Fruit fly (Drosophila melanogaster) whole organism, embryonic: ENCODE data around the gene slpr.

Experiments
- Abd-B ChIP-seq: fragments of 200-800 bp; sonication (Bioruptor generic); optimal IDR thresholded peaks from 2 replicates; lab custom pipeline; 2018; ENCODE audit warnings: missing biosample characterization, mild to moderate bottlenecking, missing genetic modification characterization, moderate library complexity
- BEAF-32 ChIP-seq: fragments of 200-800 bp; sonication (Bioruptor generic); optimal IDR thresholded peaks from 3 replicates; lab custom pipeline; 2017; ENCODE audit warnings: missing biosample characterization, missing genetic modification characterization, mild to moderate bottlenecking, moderate library complexity, missing genetic modification reagents
- Bgb ChIP-seq: fragments of 200-800 bp; sonication (Bioruptor generic); IDR thresholded peaks from 2 replicates; pipeline ENCODE4 v1.3.6; 2022; ENCODE audit warnings: missing biosample characterization, missing genetic modification characterization; ENCODE audit not compliant: partially characterized antibody
- C15 ChIP-seq: fragments of 200-800 bp; sonication (Bioruptor generic); IDR thresholded peaks from 3 replicates; pipeline ENCODE4 v1.3.6; 2022; ENCODE audit warnings: missing biosample characterization, missing genetic modification characterization
- CG10654 ChIP-seq: fragments of 200-800 bp; sonication (Bioruptor generic); optimal IDR thresholded peaks from 2 replicates; lab custom pipeline; 2016; ENCODE audit warnings: missing biosample characterization, missing genetic modification characterization
- CG10979 ChIP-seq: fragments of 200-800 bp; sonication (Bioruptor generic); optimal IDR thresholded peaks from 2 replicates; lab custom pipeline; 2018; ENCODE audit warnings: missing biosample characterization, mild to moderate bottlenecking, missing genetic modification characterization, moderate library complexity
- CG13287 ChIP-seq: fragments of 200-800 bp; sonication (Bioruptor generic); IDR thresholded peaks from 2 replicates; pipeline ENCODE4 v1.3.6; 2022; ENCODE audit warnings: missing biosample characterization, missing genetic modification characterization; ENCODE audit not compliant: partially characterized antibody
- CG14710 ChIP-seq: fragments of 200-800 bp; sonication (Bioruptor generic); optimal IDR thresholded peaks from 3 replicates; lab custom pipeline; 2019; ENCODE audit warnings: missing biosample characterization, mild to moderate bottlenecking, missing genetic modification characterization, moderate library complexity
- CG14965 ChIP-seq: fragments of 200-800 bp; sonication (Bioruptor generic); optimal IDR thresholded peaks from 2 replicates; lab custom pipeline; 2016; ENCODE audit warnings: missing biosample characterization, missing genetic modification characterization, borderline replicate concordance
- CG15696 ChIP-seq: fragments of 200-800 bp; sonication (Bioruptor generic); optimal IDR thresholded peaks from 2 replicates; lab custom pipeline; 2019; ENCODE audit warnings: missing biosample characterization, mild to moderate bottlenecking, missing genetic modification characterization, moderate library complexity
- CG1602 ChIP-seq: fragments of 200-800 bp; sonication (Bioruptor generic); optimal IDR thresholded peaks from 3 replicates; lab custom pipeline; 2016; ENCODE audit warnings: missing biosample characterization, missing genetic modification characterization
- CG16779 ChIP-seq: fragments of 200-800 bp; sonication (Bioruptor generic); IDR thresholded peaks from 2 replicates; pipeline ENCODE4 v1.3.6; 2022; ENCODE audit warnings: missing biosample characterization, missing genetic modification characterization
- CG16815 ChIP-seq: fragments of 200-800 bp; sonication (Bioruptor generic); optimal IDR thresholded peaks from 3 replicates; lab custom pipeline; 2017; ENCODE audit warnings: missing biosample characterization, mild to moderate bottlenecking, missing genetic modification characterization
- CG17802 ChIP-seq: fragments of 200-800 bp; sonication (Bioruptor generic); optimal IDR thresholded peaks from 2 replicates; lab custom pipeline; 2018; ENCODE audit warnings: missing biosample characterization, mild to moderate bottlenecking, missing genetic modification characterization, moderate library complexity
- CG18262 ChIP-seq: fragments of 200-800 bp; optimal IDR thresholded peaks from 3 replicates; lab custom pipeline; 2019; ENCODE audit warnings: missing biosample characterization, mild to moderate bottlenecking, missing genetic modification characterization, moderate library complexity
- CG2116 ChIP-seq: fragments of 200-800 bp; sonication (Bioruptor generic); optimal IDR thresholded peaks from 3 replicates; lab custom pipeline; 2018; ENCODE audit warnings: missing biosample characterization, mild to moderate bottlenecking, missing genetic modification characterization
- CG2129 ChIP-seq: fragments of 200-800 bp; sonication (Bioruptor generic); IDR thresholded peaks from 2 replicates; pipeline ENCODE4 v1.3.6; 2022; ENCODE audit warnings: missing biosample characterization, missing genetic modification characterization; ENCODE audit not compliant: partially characterized antibody
- CG3838 ChIP-seq: fragments of 200-800 bp; sonication (Bioruptor generic); optimal IDR thresholded peaks from 3 replicates; lab custom pipeline; 2016; ENCODE audit warnings: missing biosample characterization, missing genetic modification characterization
- CG4617 ChIP-seq: fragments of 200-800 bp; sonication (Bioruptor generic); optimal IDR thresholded peaks from 3 replicates; lab custom pipeline; 2016; ENCODE audit warnings: missing biosample characterization, missing genetic modification characterization, borderline replicate concordance
- CG4820 ChIP-seq: fragments of 200-800 bp; sonication (Bioruptor generic); optimal IDR thresholded peaks from 3 replicates; lab custom pipeline; 2016; ENCODE audit warnings: missing biosample characterization, missing genetic modification characterization
- CG6654 ChIP-seq: fragments of 200-800 bp; sonication (Bioruptor generic); optimal IDR thresholded peaks from 2 replicates; lab custom pipeline; 2017; ENCODE audit warnings: missing biosample characterization, mild to moderate bottlenecking, missing genetic modification characterization
- CG6791 ChIP-seq: fragments of 200-800 bp; sonication (Bioruptor generic); IDR thresholded peaks from 3 replicates; pipeline ENCODE4 v1.3.6; 2022; ENCODE audit warnings: missing biosample characterization, missing genetic modification characterization; ENCODE audit not compliant: partially characterized antibody
- Dip2 ChIP-seq: fragments of 200-800 bp; sonication (Bioruptor generic); IDR thresholded peaks from 2 replicates; pipeline ENCODE4 v1.3.6; 2022; ENCODE audit warnings: missing biosample characterization, missing genetic modification characterization
- Drgx ChIP-seq: fragments of 200-800 bp; sonication (Bioruptor generic); IDR thresholded peaks from 2 replicates; pipeline ENCODE4 v1.3.6; 2022; ENCODE audit warnings: missing biosample characterization, missing genetic modification characterization
- H2.0 ChIP-seq: fragments of 200-800 bp; sonication (Bioruptor generic); IDR thresholded peaks from 2 replicates; pipeline ENCODE4 v1.3.6; 2022; ENCODE audit warnings: missing biosample characterization, missing genetic modification characterization
- HLHmδ ChIP-seq: fragments of 200-800 bp; sonication (Bioruptor generic); optimal IDR thresholded peaks from 2 replicates; lab custom pipeline; 2018; ENCODE audit warnings: missing biosample characterization, mild to moderate bottlenecking, missing genetic modification characterization, moderate library complexity
- Max ChIP-seq: fragments of 200-800 bp; sonication (Bioruptor generic); optimal IDR thresholded peaks from 2 replicates; lab custom pipeline; 2016; ENCODE audit warnings: missing biosample characterization, mild to moderate bottlenecking, missing genetic modification characterization
- Mes4 ChIP-seq: fragments of 200-800 bp; sonication (Bioruptor generic); optimal IDR thresholded peaks from 2 replicates; lab custom pipeline; 2016; ENCODE audit warnings: missing biosample characterization, missing genetic modification characterization
- Sin3A ChIP-seq: fragments of >200 bp; optimal IDR thresholded peaks from 2 replicates; lab custom pipeline; 2018
- Ssrp ChIP-seq: fragments of 200-800 bp; sonication (Bioruptor generic); optimal IDR thresholded peaks from 2 replicates; lab custom pipeline; 2018; ENCODE audit warnings: missing biosample characterization, mild to moderate bottlenecking, missing genetic modification characterization, moderate library complexity
- Xrp1 ChIP-seq: fragments of 200-800 bp; sonication (Bioruptor generic); IDR thresholded peaks from 2 replicates; pipeline ENCODE4 v1.3.6; 2022; ENCODE audit warnings: missing biosample characterization, missing genetic modification characterization
- ara ChIP-seq: fragments of 200-800 bp; sonication (Bioruptor generic); IDR thresholded peaks from 2 replicates; pipeline ENCODE4 v1.3.6; 2022; ENCODE audit warnings: missing biosample characterization, missing genetic modification characterization
- ase ChIP-seq: fragments of 200-800 bp; sonication (Bioruptor generic); IDR thresholded peaks from 3 replicates; pipeline ENCODE4 v1.3.6; 2022; ENCODE audit warnings: missing biosample characterization, missing genetic modification characterization
- btn ChIP-seq: fragments of 200-800 bp; sonication (Bioruptor generic); optimal IDR thresholded peaks from 2 replicates; lab custom pipeline; 2016; ENCODE audit warnings: missing biosample characterization, missing genetic modification characterization
- cad ChIP-seq: fragments of >200 bp; optimal IDR thresholded peaks from 2 replicates; lab custom pipeline; 2017; ENCODE audit warnings: missing biosample characterization, missing genetic modification characterization
- chm ChIP-seq: fragments of 200-800 bp; sonication (Bioruptor generic); IDR thresholded peaks from 2 replicates; pipeline ENCODE4 v1.3.6; 2022; ENCODE audit warnings: missing biosample characterization, missing genetic modification characterization
- danr ChIP-seq: fragments of 200-800 bp; sonication (Bioruptor generic); IDR thresholded peaks from 2 replicates; pipeline ENCODE4 v1.3.6; 2022; ENCODE audit warnings: missing biosample characterization, missing genetic modification characterization
- dmrt11E ChIP-seq: fragments of 200-800 bp; sonication (Bioruptor generic); optimal IDR thresholded peaks from 3 replicates; lab custom pipeline; 2018; ENCODE audit warnings: missing biosample characterization, mild to moderate bottlenecking, missing genetic modification characterization, moderate library complexity
- dmrt99B ChIP-seq: fragments of 200-800 bp; sonication (Bioruptor generic); optimal IDR thresholded peaks from 2 replicates; lab custom pipeline; 2018; ENCODE audit warnings: missing biosample characterization, mild to moderate bottlenecking, missing genetic modification characterization, moderate library complexity
- ftz-f1 ChIP-seq: fragments of 200-800 bp; sonication (Bioruptor generic); optimal IDR thresholded peaks from 2 replicates; lab custom pipeline; 2016; ENCODE audit warnings: missing biosample characterization, missing genetic modification characterization
- grn ChIP-seq: fragments of 200-800 bp; sonication (Bioruptor generic); optimal IDR thresholded peaks from 3 replicates; lab custom pipeline; 2017; ENCODE audit warnings: missing biosample characterization, missing genetic modification characterization
- ham ChIP-seq: fragments of 200-800 bp; sonication (Bioruptor generic); IDR thresholded peaks from 2 replicates; pipeline ENCODE4 v1.3.6; 2022; ENCODE audit warnings: missing biosample characterization, missing genetic modification characterization
- jumu ChIP-seq: fragments of 200-800 bp; sonication (Bioruptor generic); optimal IDR thresholded peaks from 3 replicates; lab custom pipeline; 2016; ENCODE audit warnings: missing biosample characterization, missing genetic modification characterization
- lbe ChIP-seq: fragments of 200-800 bp; sonication (Bioruptor generic); optimal IDR thresholded peaks from 2 replicates; lab custom pipeline; 2016; ENCODE audit warnings: missing biosample characterization, mild to moderate bottlenecking, missing genetic modification characterization
- lola ChIP-seq, 3 experiments: fragments of >200 bp in 2 of 3; fragments of 200-800 bp in 1 of 3; sonication (Bioruptor generic) in 1 of 3; optimal IDR thresholded peaks; 2 replicates each; lab custom pipeline; 2017 to 2019; ENCODE audit warnings: missing biosample characterization in 3 of 3, missing genetic modification characterization in 3 of 3, mild to moderate bottlenecking in 1 of 3, moderate library complexity in 1 of 3
- nmo ChIP-seq: fragments of 200-800 bp; sonication (Bioruptor generic); optimal IDR thresholded peaks from 2 replicates; lab custom pipeline; 2018; ENCODE audit warnings: missing biosample characterization, mild to moderate bottlenecking, missing genetic modification characterization, moderate library complexity
- pita ChIP-seq: fragments of 200-800 bp; sonication (Bioruptor generic); optimal IDR thresholded peaks from 2 replicates; lab custom pipeline; 2017; ENCODE audit warnings: missing biosample characterization, mild to moderate bottlenecking, missing genetic modification characterization
- row ChIP-seq: fragments of 200-800 bp; sonication (Bioruptor generic); IDR thresholded peaks from 3 replicates; pipeline ENCODE4 v1.3.6; 2022; ENCODE audit warnings: missing biosample characterization, missing genetic modification characterization
- sob ChIP-seq: fragments of 200-800 bp; sonication (Bioruptor generic); IDR thresholded peaks from 2 replicates; pipeline ENCODE4 v1.3.6; 2022; ENCODE audit warnings: missing biosample characterization, missing genetic modification characterization

The slpr gene

dm6 chrX:8211731-8212468 is 34.9 kb upstream of the slpr start (continued):
- TF ChIP-seq ftz-f1 (GFP tag; lab: Kevin White, UChicago): no peak
- TF ChIP-seq CG3838 (GFP tag; lab: Kevin White, UChicago): no peak
- no peak for TF ChIP-seq BEAF-32 (GFP tag; lab: Kevin White, UChicago)
- peak; percentile 19 for TF ChIP-seq dmrt11E (tag; lab: Kevin White, UChicago)
- TF ChIP-seq nmo (GFP tag; lab: Kevin White, UChicago): peak; percentile 12
- no peak for TF ChIP-seq Max (GFP tag; lab: Kevin White, UChicago)
- no peak for TF ChIP-seq btn (GFP tag; lab: Kevin White, UChicago)
- no peak for TF ChIP-seq H2.0
- TF ChIP-seq C15 (GFP tag; lab: Robert Waterston, UW): no peak
- TF ChIP-seq CG15696: peak; percentile 48
- TF ChIP-seq CG10654: no peak
- TF ChIP-seq pita (GFP tag; lab: Kevin White, UChicago): no peak
- no peak for TF ChIP-seq CG4617 (GFP tag; lab: Kevin White, UChicago)
- no peak for TF ChIP-seq CG4820 (GFP tag; lab: Kevin White, UChicago)
- no peak for TF ChIP-seq jumu (GFP tag; lab: Kevin White, UChicago)
- no peak for TF ChIP-seq HLHmδ (GFP tag; lab: Kevin White, UChicago)
- no peak for TF ChIP-seq CG14965 (GFP tag; lab: Kevin White, UChicago)
- TF ChIP-seq CG6654: peak; percentile 95
- no peak for TF ChIP-seq grn (GFP tag; lab: Kevin White, UChicago)
- TF ChIP-seq CG10979 (tag; lab: Kevin White, UChicago): peak; percentile 46
- no peak for TF ChIP-seq Ssrp (tag; lab: Kevin White, UChicago)
- TF ChIP-seq lola (GFP tag; optimal IDR thresholded peaks at IDR 0.05; lab: Kevin White, UChicago): peak in 1 of 3 experiments; percentile 18
- TF ChIP-seq ham (GFP tag; lab: Robert Waterston, UW): no peak
- no peak for TF ChIP-seq Dip2 (GFP tag; lab: Robert Waterston, UW)
- no peak for TF ChIP-seq CG1602
- TF ChIP-seq lbe (GFP tag; lab: Kevin White, UChicago): no peak
- TF ChIP-seq ase (GFP tag; lab: Robert Waterston, UW): no peak
- peak; percentile 83 for TF ChIP-seq cad (GFP tag; lab: Kevin White, UChicago)
- TF ChIP-seq danr: no peak
- peak; percentile 9 for TF ChIP-seq CG14710
- no peak for TF ChIP-seq CG6791 (GFP tag; lab: Robert Waterston, UW)
- TF ChIP-seq row (GFP tag; lab: Robert Waterston, UW): 0 out of 3 replicates have a peak, but pooled peaks have one; percentile 21
- TF ChIP-seq CG16779 (GFP tag; lab: Robert Waterston, UW): no peak
- 0 out of 2 replicates have a peak, but pooled peaks have one; percentile 5 for TF ChIP-seq ara (GFP tag; lab: Robert Waterston, UW)
- TF ChIP-seq dmrt99B (tag; lab: Kevin White, UChicago): no peak
- 0 out of 2 replicates have a peak, but pooled peaks have one; percentile 39 for TF ChIP-seq Drgx (GFP tag; lab: Robert Waterston, UW)
- no peak for TF ChIP-seq Sin3A (lab: Kevin White, UChicago)
- no peak for TF ChIP-seq CG17802 (tag; lab: Kevin White, UChicago)
- no peak for TF ChIP-seq CG13287 (GFP tag; lab: Robert Waterston, UW)
- no peak for TF ChIP-seq CG2116 (GFP tag; lab: Kevin White, UChicago)
- TF ChIP-seq Bgb (GFP tag; lab: Robert Waterston, UW): no peak
- no peak for TF ChIP-seq sob (GFP tag; lab: Robert Waterston, UW)
- peak; percentile 35 for TF ChIP-seq CG18262 (tag; lab: Kevin White, UChicago)
- no peak for TF ChIP-seq CG16815
- TF ChIP-seq chm (GFP tag; lab: Robert Waterston, UW): no peak
- TF ChIP-seq Abd-B (GFP tag; lab: Kevin White, UChicago): no peak
- TF ChIP-seq CG2129 (GFP tag; lab: Robert Waterston, UW): no peak
- no peak for TF ChIP-seq Mes4 (GFP tag; lab: Kevin White, UChicago)
- TF ChIP-seq Xrp1 (GFP tag; lab: Robert Waterston, UW): no peak; the same call in 1 of the 2 replicates
